Worm (Caenorhabditis elegans) whole organism, L3 larva: ENCODE measurements around the gene F40G9.7.

Source experiments
- lin-39 ChIP-seq: fragments of 150-350 bp; optimal IDR thresholded peaks from 2 replicates; lab custom pipeline; 2018; ENCODE audit warnings: missing biosample characterization, missing genetic modification reagents, missing genetic modification characterization
- nhr-237 ChIP-seq: fragments of 150-350 bp; optimal IDR thresholded peaks from 2 replicates; lab custom pipeline; 2014; ENCODE audit warnings: missing biosample characterization, missing genetic modification characterization

DNA sequence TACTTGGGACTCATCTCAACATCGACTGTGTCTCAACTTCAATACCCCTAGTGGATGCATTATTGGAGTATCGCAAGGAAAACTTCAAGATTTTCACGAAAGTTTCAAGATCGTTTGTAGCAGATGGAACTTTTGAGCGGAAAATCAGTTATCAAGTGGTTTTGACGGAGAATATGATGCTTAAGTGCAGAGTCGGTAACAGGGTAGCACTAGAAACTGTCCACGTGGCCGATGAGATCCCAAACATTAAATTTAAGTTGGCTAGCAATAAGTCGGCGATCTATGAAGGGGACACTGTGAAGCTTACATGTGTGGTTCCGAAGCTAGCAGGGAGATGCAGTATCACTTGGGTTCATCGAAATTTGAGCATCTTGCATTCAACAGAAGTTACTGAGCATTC is 6.3 kb upstream of the F40G9.7 start:
- TF ChIP-seq nhr-237 = no peak
- TF ChIP-seq lin-39 (tag; lab: Kevin White, UChicago) = no peak
